Worm (Caenorhabditis elegans): ENCODE results near the gene T01D3.3.

Gene T01D3.3

ce11 chrV:13703960-13704359 lies at the start of gene T01D3.3:
T01D3.3 (plus strand) TSS chrV:13704271.
- TF ChIP-seq ctbp-1 (GFP tag; IDR thresholded peaks at IDR 0.05) (no peak), vab-7 (GFP tag; IDR thresholded peaks at IDR 0.05) (no peak), nhr-25 (tag; optimal IDR thresholded peaks at IDR 0.05; ENCODE audit: borderline replicate concordance, insufficient read depth) (peak; percentile 63)

DNA sequence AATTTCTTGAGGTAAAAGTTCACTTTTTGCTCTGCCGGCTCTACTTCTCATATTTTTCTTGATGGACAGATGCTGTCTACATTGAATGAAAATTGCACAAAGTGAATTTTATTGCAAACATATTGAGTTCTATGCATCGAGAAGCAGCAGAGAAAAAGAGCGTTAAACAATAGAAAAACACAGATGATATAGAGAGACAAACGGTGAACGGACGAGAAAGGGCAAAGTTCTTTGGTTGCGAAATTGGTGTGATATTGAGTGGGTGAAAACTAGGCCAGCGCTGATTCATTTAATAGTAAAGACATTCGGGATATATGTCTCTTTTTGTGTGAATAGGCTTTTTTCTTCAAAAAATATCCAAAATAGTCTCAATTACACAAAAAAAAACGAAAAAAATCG lies 49.7 kb upstream of the T01D3.3 start:
- TF ChIP-seq dmd-6 (GFP tag; IDR thresholded peaks at IDR 0.05) (peak; percentile 42; the same call in 1 of the 2 replicates), hlh-11 (tag; optimal IDR thresholded peaks at IDR 0.05) (peak; percentile 9), ceh-32 (tag; optimal IDR thresholded peaks at IDR 0.05; ENCODE audit: poor library complexity) (no peak)

ce11 chrV:13655202-13655764 lies 48.8 kb upstream of the T01D3.3 start:
- TF ChIP-seq aly-2 (tag; optimal IDR thresholded peaks at IDR 0.05) (no peak), lin-38 (GFP tag; IDR thresholded peaks at IDR 0.05) (peak; percentile 45), F37D6.2 (tag; optimal IDR thresholded peaks at IDR 0.05) (no peak), Y75B8A.6 (GFP tag; IDR thresholded peaks at IDR 0.05) (0 out of 2 replicates have a peak, but pooled peaks have one; percentile 36), mdl-1 (tag; optimal IDR thresholded peaks at IDR 0.05) (peak in 1 of 2 experiments; percentile 82), fkh-10 (GFP tag; optimal IDR thresholded peaks at IDR 0.05) (peak; percentile 78), nhr-11 (tag; optimal IDR thresholded peaks at IDR 0.05) (peak; percentile 42), mxl-3 (GFP tag; optimal IDR thresholded peaks at IDR 0.05) (no peak), hlh-11 (tag; optimal IDR thresholded peaks at IDR 0.05) (peak; percentile 74), duxl-1 (tag; optimal IDR thresholded peaks at IDR 0.05; ENCODE audit: poor library complexity) (peak; percentile 22), saeg-2 (GFP tag; IDR thresholded peaks at IDR 0.05) (no peak), pha-4 (GFP tag; IDR thresholded peaks at IDR 0.05) (peak; percentile 72; the same call in 1 of the 2 replicates), pha-4 (tag; optimal IDR thresholded peaks at IDR 0.05) (peak; percentile 6), php-3 (GFP tag; IDR thresholded peaks at IDR 0.05) (no peak), gei-8 (GFP tag; optimal IDR thresholded peaks at IDR 0.05) (no peak), unc-130 (GFP tag; optimal IDR thresholded peaks at IDR 0.05) (no peak), ceh-20 (GFP tag; IDR thresholded peaks at IDR 0.05) (no peak), attf-4 (tag; optimal IDR thresholded peaks at IDR 0.05) (no peak), daf-12 (tag; optimal IDR thresholded peaks at IDR 0.05) (no peak), fos-1 (tag; optimal IDR thresholded peaks at IDR 0.05) (no peak), lin-13 (GFP tag; optimal IDR thresholded peaks at IDR 0.05) (no peak), ztf-11 (tag; optimal IDR thresholded peaks at IDR 0.05) (no peak), F10B5.3 (tag; optimal IDR thresholded peaks at IDR 0.05) (no peak), mep-1 (tag; optimal IDR thresholded peaks at IDR 0.05) (peak; percentile 80), ctbp-1 (GFP tag; IDR thresholded peaks at IDR 0.05) (peak; percentile 46), nhr-25 (tag; optimal IDR thresholded peaks at IDR 0.05; ENCODE audit: borderline replicate concordance, insufficient read depth) (peak; percentile 69), arid-1 (GFP tag; conservative IDR thresholded peaks at IDR 0.05) (no peak), nhr-77 (tag; optimal IDR thresholded peaks at IDR 0.05) (no peak), vab-7 (GFP tag; IDR thresholded peaks at IDR 0.05) (no peak), egl-43 (GFP tag; IDR thresholded peaks at IDR 0.05) (no peak), ceh-62 (tag; optimal IDR thresholded peaks at IDR 0.05) (no peak), snpc-1.2 (GFP tag; IDR thresholded peaks at IDR 0.05) (no peak; the same call in 1 of the 2 replicates), F44E2.7 (GFP tag; IDR thresholded peaks at IDR 0.05) (no peak), cey-2 (tag; optimal IDR thresholded peaks at IDR 0.05; ENCODE audit: borderline replicate concordance, insufficient read depth) (no peak), ceh-32 (tag; optimal IDR thresholded peaks at IDR 0.05; ENCODE audit: poor library complexity) (no peak), unc-39 (tag; optimal IDR thresholded peaks at IDR 0.05) (no peak), nhr-28 (tag; optimal IDR thresholded peaks at IDR 0.05) (peak; percentile 32), nhr-111 (GFP tag; optimal IDR thresholded peaks at IDR 0.05) (peak; percentile 4), lir-3 (tag; optimal IDR thresholded peaks at IDR 0.05) (no peak), T20F7.1 (GFP tag; optimal IDR thresholded peaks at IDR 0.05) (no peak), zfp-2 (tag; optimal IDR thresholded peaks at IDR 0.05) (no peak), ztf-7 (tag; optimal IDR thresholded peaks at IDR 0.05) (no peak), daf-16 (GFP tag; optimal IDR thresholded peaks at IDR 0.05) (no peak), daf-16 (tag; optimal IDR thresholded peaks at IDR 0.05) (peak; percentile 50), nhr-6 (tag; optimal IDR thresholded peaks at IDR 0.05) (peak; percentile 83)

Measured in whole organism, L4 larva.